Worm (Caenorhabditis elegans) whole organism, L4/young adult: ENCODE data around the gene R02F2.5.

ENCODE experiments used
- W03F9.2 ChIP-seq: fragments of 150-350 bp; optimal IDR thresholded peaks from 2 replicates; lab custom pipeline; 2014; ENCODE audit warnings: missing biosample characterization, missing genetic modification characterization
- him-1 ChIP-seq: sonication (generic microtip); optimal IDR thresholded peaks from 2 replicates; lab custom pipeline; 2016; ENCODE audit warnings: missing genotype, missing genetic modification reagents, missing genetic modification characterization, missing compliant biosample characterization

DNA sequence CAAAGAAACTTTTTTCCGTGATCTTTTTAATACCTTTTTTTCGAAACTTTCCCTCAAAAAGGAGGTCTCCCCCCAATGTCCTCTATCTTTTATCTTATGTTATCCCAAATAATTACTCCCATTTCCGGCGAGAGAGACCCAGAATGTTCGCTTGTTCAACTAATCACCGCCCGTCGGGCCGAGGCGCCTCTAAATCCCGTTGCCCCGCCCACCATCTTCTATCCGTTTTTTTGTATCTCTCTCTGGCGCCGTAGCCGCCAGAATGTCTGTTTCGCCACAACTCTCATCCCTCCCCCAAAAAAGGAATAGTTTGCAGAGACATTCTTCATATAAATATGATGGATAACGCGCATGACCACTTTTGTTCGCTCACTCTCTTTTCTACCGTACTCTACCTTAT lies 6.4 kb upstream of the R02F2.5 start:
- TF ChIP-seq him-1 (tag; lab: Kevin White, UChicago) (no peak), W03F9.2 (tag; lab: Kevin White, UChicago) (no peak)
